Fruit fly (Drosophila melanogaster): ENCODE data around the gene JMJD5.

- TF ChIP-seq CG33017 (tag; optimal IDR thresholded peaks at IDR 0.05), result no peak
- TF ChIP-seq CG11617 (GFP tag; optimal IDR thresholded peaks at IDR 0.05), result no peak
- no peak for TF ChIP-seq pad (GFP tag; optimal IDR thresholded peaks at IDR 0.05)
- TF ChIP-seq Crg-1 (GFP tag; optimal IDR thresholded peaks at IDR 0.05), result no peak
- no peak for TF ChIP-seq CG1620 (GFP tag; optimal IDR thresholded peaks at IDR 0.05)
- TF ChIP-seq CG14711 (tag; optimal IDR thresholded peaks at IDR 0.05), result no peak
- TF ChIP-seq CG12768 (GFP tag; optimal IDR thresholded peaks at IDR 0.05), result no peak
- no peak for TF ChIP-seq Mnt (GFP tag; optimal IDR thresholded peaks at IDR 0.05)
- TF ChIP-seq Clk (GFP tag; optimal IDR thresholded peaks at IDR 0.05), result no peak
- TF ChIP-seq kay (GFP tag; ENCODE audit: borderline replicate concordance), result no peak
- TF ChIP-seq bab1 (GFP tag; optimal IDR thresholded peaks at IDR 0.05), result no peak
- no peak for TF ChIP-seq CG5204 (GFP tag; optimal IDR thresholded peaks at IDR 0.05)
These were observed 47.3 kb downstream of the JMJD5 start for dm6 chr3L:793733-794320.

All from whole organism, adult.